Fruit fly (Drosophila melanogaster) whole organism, wandering third instar larva: ENCODE measurements around the gene eIF5B.
A peak's percentile ranks its signal among the peaks of the same experiment; 100 is the strongest.

Source experiments
- Abd-B ChIP-seq: fragments of >200 bp; optimal IDR thresholded peaks from 2 replicates; lab custom pipeline; 2017; ENCODE audit warnings: missing biosample characterization, missing genetic modification characterization
- CG32264 ChIP-seq: fragments of 200-800 bp; sonication (Bioruptor generic); optimal IDR thresholded peaks from 2 replicates; lab custom pipeline; 2016; ENCODE audit warnings: missing biosample characterization, missing genetic modification characterization
- CG9705 ChIP-seq: fragments of 200-800 bp; sonication (Bioruptor generic); optimal IDR thresholded peaks from 2 replicates; lab custom pipeline; 2018; ENCODE audit warnings: missing biosample characterization, mild to moderate bottlenecking, missing genetic modification characterization
- CrebA ChIP-seq: fragments of 200-800 bp; sonication (Bioruptor generic); optimal IDR thresholded peaks from 2 replicates; lab custom pipeline; 2016; ENCODE audit warnings: missing biosample characterization, mild to moderate bottlenecking, missing genetic modification characterization, borderline replicate concordance
- Dfd ChIP-seq: fragments of >200 bp; optimal IDR thresholded peaks from 2 replicates; lab custom pipeline; 2017; ENCODE audit warnings: missing biosample characterization, missing genetic modification characterization
- Dif ChIP-seq: fragments of 200-275, 200-300 bp; sonication (Bioruptor generic); optimal IDR thresholded peaks from 2 replicates; lab custom pipeline; 2018; ENCODE audit warnings: missing biosample characterization, missing genetic modification characterization; ENCODE audit not compliant: partially characterized antibody
- GATAd ChIP-seq: sonication (Bioruptor generic); optimal IDR thresholded peaks from 2 replicates; lab custom pipeline; 2016; ENCODE audit warnings: missing biosample characterization, missing genetic modification characterization
- HLH106 ChIP-seq: fragments of 200-800 bp; optimal IDR thresholded peaks from 3 replicates; lab custom pipeline; 2019; ENCODE audit warnings: missing biosample characterization, mild to moderate bottlenecking, missing genetic modification characterization, moderate library complexity
- Hnf4 ChIP-seq: fragments of 200-800 bp; sonication (Bioruptor generic); optimal IDR thresholded peaks from 2 replicates; lab custom pipeline; 2016; ENCODE audit warnings: missing biosample characterization, mild to moderate bottlenecking, missing genetic modification characterization
- Hr78 ChIP-seq: fragments of >200 bp; optimal IDR thresholded peaks from 2 replicates; lab custom pipeline; 2017; ENCODE audit warnings: missing biosample characterization, missing genetic modification characterization
- Hr83 ChIP-seq: fragments of 200-300 bp; sonication (Bioruptor generic); optimal IDR thresholded peaks from 2 replicates; lab custom pipeline; 2016; ENCODE audit warnings: missing biosample characterization, mild to moderate bottlenecking, missing genetic modification characterization, moderate library complexity; ENCODE audit not compliant: poor library complexity, severe bottlenecking
- Jra ChIP-seq: sonication (Bioruptor generic); optimal IDR thresholded peaks from 2 replicates; lab custom pipeline; 2016; ENCODE audit warnings: missing biosample characterization, missing genetic modification characterization
- Mio ChIP-seq: sonication (Bioruptor generic); optimal IDR thresholded peaks from 2 replicates; lab custom pipeline; 2016; ENCODE audit warnings: missing biosample characterization, missing genetic modification characterization
- Myc ChIP-seq: fragments of >200 bp; optimal IDR thresholded peaks from 2 replicates; lab custom pipeline; 2017
- N ChIP-seq: fragments of >200 bp; optimal IDR thresholded peaks from 2 replicates; lab custom pipeline; 2018; ENCODE audit warnings: missing biosample characterization, missing external identifiers, missing genetic modification characterization
- OdsH ChIP-seq: fragments of 200-800 bp; sonication (Bioruptor generic); optimal IDR thresholded peaks from 2 replicates; lab custom pipeline; 2016; ENCODE audit warnings: missing biosample characterization, mild to moderate bottlenecking, missing genetic modification characterization
- Rel ChIP-seq, 2 experiments: fragments of 200-800 bp; sonication (Bioruptor generic) in 1 of 2; optimal IDR thresholded peaks; 2 replicates in 1 of 2; 3 replicates in 1 of 2; lab custom pipeline; 2016 to 2019; ENCODE audit warnings: mild to moderate bottlenecking in 2 of 2, missing biosample characterization in 2 of 2, missing genetic modification characterization in 2 of 2, moderate library complexity in 1 of 2
- Sp1 ChIP-seq: fragments of 200-800 bp; sonication (Bioruptor generic); optimal IDR thresholded peaks from 3 replicates; lab custom pipeline; 2019; ENCODE audit warnings: missing biosample characterization, mild to moderate bottlenecking, missing genetic modification characterization, moderate library complexity
- Vsx2 ChIP-seq: fragments of 200-300, 225-300 bp; sonication (Bioruptor generic); optimal IDR thresholded peaks from 2 replicates; lab custom pipeline; 2018; ENCODE audit warnings: missing biosample characterization, missing genetic modification characterization; ENCODE audit not compliant: partially characterized antibody
- br ChIP-seq: fragments of 200-800 bp; sonication (Bioruptor generic); optimal IDR thresholded peaks from 2 replicates; lab custom pipeline; 2016; ENCODE audit warnings: missing biosample characterization, missing genetic modification characterization
- brk ChIP-seq: fragments of 200-800 bp; sonication (Bioruptor generic); optimal IDR thresholded peaks from 2 replicates; lab custom pipeline; 2016; ENCODE audit warnings: missing biosample characterization, mild to moderate bottlenecking, missing genetic modification characterization
- dl ChIP-seq, 2 experiments: fragments of 175-275, 200-275 bp in 1 of 2; fragments of 200-275 bp in 1 of 2; sonication (Bioruptor generic); optimal IDR thresholded peaks; lab custom pipeline; 2018; ENCODE audit warnings: mild to moderate bottlenecking in 2 of 2, missing biosample characterization in 2 of 2, missing genetic modification characterization in 2 of 2, moderate library complexity in 2 of 2; ENCODE audit not compliant: partially characterized antibody in 2 of 2, insufficient read depth in 1 of 2
- dmrt93B ChIP-seq: fragments of 200-800 bp; sonication (Bioruptor generic); optimal IDR thresholded peaks from 2 replicates; lab custom pipeline; 2018; ENCODE audit warnings: missing biosample characterization, mild to moderate bottlenecking, missing genetic modification characterization
- dsf ChIP-seq: sonication (Bioruptor generic); optimal IDR thresholded peaks from 2 replicates; lab custom pipeline; 2016; ENCODE audit warnings: missing biosample characterization, missing genetic modification characterization, borderline replicate concordance
- ey ChIP-seq: fragments of 200-800 bp; sonication (Bioruptor generic); optimal IDR thresholded peaks from 2 replicates; lab custom pipeline; 2016; ENCODE audit warnings: missing biosample characterization, missing genetic modification characterization
- foxo ChIP-seq, 2 experiments: fragments of 200-800 bp; sonication (Bioruptor generic); optimal IDR thresholded peaks; 2 replicates in 1 of 2; 3 replicates in 1 of 2; lab custom pipeline; 2016 to 2017; ENCODE audit warnings: missing biosample characterization in 2 of 2, missing genetic modification characterization in 2 of 2
- fru ChIP-seq: fragments of 200-800 bp; sonication (Bioruptor generic); optimal IDR thresholded peaks from 3 replicates; lab custom pipeline; 2016; ENCODE audit warnings: missing biosample characterization, mild to moderate bottlenecking, missing genetic modification characterization
- h ChIP-seq: fragments of 200-800 bp; sonication (Bioruptor generic); optimal IDR thresholded peaks from 3 replicates; lab custom pipeline; 2016; ENCODE audit warnings: missing biosample characterization, mild to moderate bottlenecking, missing genetic modification characterization
- jim ChIP-seq: fragments of 175-275, 200-325 bp; sonication (Bioruptor generic); optimal IDR thresholded peaks from 2 replicates; lab custom pipeline; 2016; ENCODE audit warnings: missing biosample characterization, mild to moderate bottlenecking, missing genetic modification characterization
- lola ChIP-seq: fragments of >200 bp; optimal IDR thresholded peaks from 2 replicates; lab custom pipeline; 2017; ENCODE audit warnings: missing biosample characterization, missing genetic modification characterization
- pan ChIP-seq: fragments of >200 bp; optimal IDR thresholded peaks from 2 replicates; lab custom pipeline; 2017
- psq ChIP-seq: fragments of 200-800 bp; sonication (Bioruptor generic); optimal IDR thresholded peaks from 3 replicates; lab custom pipeline; 2017; ENCODE audit warnings: missing biosample characterization, mild to moderate bottlenecking, missing genetic modification characterization, moderate library complexity
- rgr ChIP-seq: fragments of 200-800 bp; sonication (Bioruptor generic); optimal IDR thresholded peaks from 3 replicates; lab custom pipeline; 2016; ENCODE audit warnings: missing biosample characterization, mild to moderate bottlenecking, missing genetic modification characterization
- sage ChIP-seq: fragments of 200-800 bp; sonication (Bioruptor generic); optimal IDR thresholded peaks from 2 replicates; lab custom pipeline; 2016; ENCODE audit warnings: missing biosample characterization, mild to moderate bottlenecking, missing genetic modification characterization
- sv ChIP-seq: fragments of 200-800 bp; sonication (Bioruptor generic); optimal IDR thresholded peaks from 3 replicates; lab custom pipeline; 2016; ENCODE audit warnings: missing biosample characterization, missing genetic modification characterization
- tai ChIP-seq: sonication (Bioruptor generic); optimal IDR thresholded peaks from 2 replicates; lab custom pipeline; 2016; ENCODE audit warnings: missing biosample characterization, missing genetic modification characterization
- usp ChIP-seq: fragments of >200 bp; optimal IDR thresholded peaks from 2 replicates; lab custom pipeline; 2017; ENCODE audit warnings: missing biosample characterization, missing genetic modification characterization
- woc ChIP-seq: sonication (Bioruptor generic); optimal IDR thresholded peaks from 2 replicates; lab custom pipeline; 2016; ENCODE audit warnings: missing biosample characterization, mild to moderate bottlenecking, missing genetic modification characterization

Gene eIF5B

DNA sequence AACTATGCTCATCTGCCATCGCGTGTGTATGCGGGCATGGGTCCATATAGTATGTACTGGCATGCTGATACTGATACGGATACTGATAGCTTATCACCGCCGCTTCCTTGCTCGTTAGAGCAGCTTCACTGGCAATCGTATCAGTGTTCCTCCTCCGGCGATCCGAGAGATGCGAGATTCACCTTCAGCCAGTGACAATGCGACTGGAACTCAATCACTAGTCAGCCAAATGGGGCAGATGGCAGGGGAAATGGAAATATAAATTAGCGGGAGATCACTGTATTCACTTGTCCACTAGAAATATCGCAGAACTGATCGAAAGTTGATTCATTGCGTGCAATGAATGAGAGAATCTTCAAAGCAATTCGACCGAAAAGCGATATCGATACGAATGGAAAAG lies 62.3 kb downstream of the eIF5B start:
- no peak for TF ChIP-seq Rel (GFP tag; optimal IDR thresholded peaks at IDR 0.05; lab: Kevin White, UChicago)
- no peak for TF ChIP-seq Rel (tag; optimal IDR thresholded peaks at IDR 0.05; lab: Kevin White, UChicago)
- TF ChIP-seq Myc (lab: Kevin White, UChicago), result no peak

DNA sequence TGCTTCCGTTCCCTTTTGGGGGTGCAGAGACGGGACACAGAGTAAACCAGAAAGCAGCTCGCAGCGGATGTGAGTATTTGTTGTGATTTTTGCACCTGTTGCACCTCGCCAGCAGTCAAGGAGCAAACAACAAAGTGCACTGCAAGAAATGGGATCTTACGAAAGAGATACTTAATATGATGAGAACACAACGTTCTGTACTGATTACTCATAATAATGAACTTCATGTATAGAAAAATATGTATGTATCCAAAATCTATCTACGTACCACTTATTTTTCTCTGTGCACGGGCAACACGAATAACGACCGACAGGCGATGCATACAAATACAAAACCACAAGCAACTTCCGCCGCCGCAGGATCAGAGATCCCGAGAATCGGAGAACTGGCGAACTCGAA lies 62.9 kb downstream of the eIF5B start:
- TF ChIP-seq Sp1 (GFP tag; lab: Kevin White, UChicago) (peak; percentile 90), Abd-B (no peak), CG32264 (GFP tag; lab: Kevin White, UChicago) (peak; percentile 80), Dfd (no peak), foxo (GFP tag; optimal IDR thresholded peaks at IDR 0.05; lab: Kevin White, UChicago) (peak in 1 of 2 experiments; percentile 86), rgr (GFP tag; lab: Kevin White, UChicago) (peak; percentile 87), usp (GFP tag; lab: Kevin White, UChicago) (no peak), lola (no peak), Rel (GFP tag; optimal IDR thresholded peaks at IDR 0.05; lab: Kevin White, UChicago) (peak; percentile 54), Rel (tag; optimal IDR thresholded peaks at IDR 0.05; lab: Kevin White, UChicago) (peak; percentile 49), CG9705 (GFP tag; lab: Kevin White, UChicago) (peak; percentile 80), Dif (GFP tag; lab: Kevin White, UChicago) (no peak), ey (peak; percentile 88), psq (GFP tag; lab: Kevin White, UChicago) (peak; percentile 84), h (GFP tag; lab: Kevin White, UChicago) (peak; percentile 93), jim (no peak), OdsH (GFP tag; lab: Kevin White, UChicago) (peak; percentile 89), GATAd (no peak), Myc (lab: Kevin White, UChicago) (no peak), N (GFP tag; lab: Kevin White, UChicago) (no peak), br (GFP tag; lab: Kevin White, UChicago) (peak; percentile 84), dl (GFP tag; optimal IDR thresholded peaks at IDR 0.05; lab: Kevin White, UChicago; ENCODE audit: insufficient read depth in 1 of 2, partially characterized antibody in 2 of 2) (no peak), dsf (peak; percentile 25), Mio (GFP tag; lab: Kevin White, UChicago) (no peak), tai (GFP tag; lab: Kevin White, UChicago) (peak; percentile 72), brk (peak; percentile 76), pan (lab: Kevin White, UChicago) (no peak), Hr83 (GFP tag; lab: Kevin White, UChicago) (no peak), fru (GFP tag; lab: Kevin White, UChicago) (peak; percentile 85), HLH106 (tag; lab: Kevin White, UChicago) (peak; percentile 91), woc (peak; percentile 84), CrebA (GFP tag; lab: Kevin White, UChicago) (peak; percentile 58), sage (GFP tag; lab: Kevin White, UChicago) (peak; percentile 85), Hr78 (GFP tag; lab: Kevin White, UChicago) (no peak), Hnf4 (peak; percentile 82), sv (GFP tag; lab: Kevin White, UChicago) (no peak), dmrt93B (peak; percentile 78), Vsx2 (no peak), Jra (GFP tag; lab: Kevin White, UChicago) (peak; percentile 57)

DNA sequence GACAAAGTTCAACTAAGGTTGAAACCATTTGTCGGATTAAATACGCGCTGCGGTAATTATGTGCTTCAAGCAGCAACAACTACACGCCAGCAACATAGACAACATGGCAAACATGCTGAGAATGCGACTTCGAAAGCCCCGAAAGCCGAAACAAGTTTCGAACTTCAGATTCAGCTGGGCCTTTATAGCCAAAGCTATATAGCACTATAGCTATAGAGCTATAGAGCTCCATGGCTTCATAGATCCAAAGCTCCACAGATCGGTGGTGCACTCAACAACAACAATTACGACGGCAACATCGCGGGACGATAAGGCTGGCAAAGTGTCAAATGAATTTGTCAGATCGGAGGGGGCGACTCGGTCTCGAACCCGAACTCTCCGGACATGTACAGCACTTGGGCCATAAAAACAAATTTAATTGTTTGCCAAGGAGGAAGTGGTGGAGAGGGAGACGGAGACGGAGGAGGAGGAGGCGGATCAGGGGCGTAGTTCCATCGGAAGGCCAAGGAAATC lies 63.4 kb downstream of the eIF5B start:
- TF ChIP-seq rgr (GFP tag; lab: Kevin White, UChicago) (no peak), psq (GFP tag; lab: Kevin White, UChicago) (no peak), Mio (GFP tag; lab: Kevin White, UChicago) (no peak), dl (GFP tag; optimal IDR thresholded peaks at IDR 0.05; lab: Kevin White, UChicago; ENCODE audit: insufficient read depth in 1 of 2, partially characterized antibody in 2 of 2) (no peak), Dif (GFP tag; lab: Kevin White, UChicago) (no peak)
